Fruit fly (Drosophila melanogaster): ENCODE measurements around the gene Jhbp15.

DNA sequence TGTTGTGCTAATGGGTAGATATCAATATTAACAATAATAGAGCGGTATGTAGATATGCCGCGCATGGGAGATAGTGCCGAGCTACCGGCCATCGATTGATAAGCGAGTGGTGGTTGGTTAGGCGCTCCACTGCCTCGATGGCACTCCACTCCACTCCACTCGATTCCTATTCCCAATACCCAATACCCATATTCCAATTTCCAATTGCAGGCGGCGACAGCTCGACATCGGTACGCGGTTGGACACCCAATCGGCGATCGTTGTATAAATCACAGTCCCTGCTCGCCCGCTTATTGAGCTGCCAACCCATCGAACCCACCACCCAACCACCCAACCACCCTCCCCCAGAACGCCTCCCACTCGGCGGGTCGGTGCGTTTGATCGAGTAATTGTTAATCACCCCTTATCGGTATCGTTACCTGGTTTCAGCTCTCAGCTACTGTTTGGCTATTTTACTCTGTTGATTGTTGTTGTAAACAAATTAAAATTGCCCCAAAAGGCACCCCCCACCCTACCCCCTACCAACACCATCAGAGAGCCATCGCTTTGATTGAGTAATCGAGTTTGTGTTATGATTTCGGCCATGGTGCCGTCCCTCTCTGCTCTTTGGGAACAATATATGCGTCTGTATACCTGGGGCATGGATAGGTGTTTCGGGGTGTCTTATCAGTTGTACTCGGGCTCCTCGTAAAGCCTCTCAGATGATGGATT, 30.3 kb upstream of the Jhbp15 start, which contains the start of gene HHEX:
- TF ChIP-seq kay (GFP tag; ENCODE audit: borderline replicate concordance) = no peak
- no peak for TF ChIP-seq CG5204 (GFP tag; optimal IDR thresholded peaks at IDR 0.05)
- no peak for TF ChIP-seq CG14711 (tag; optimal IDR thresholded peaks at IDR 0.05)
- TF ChIP-seq toe (GFP tag; optimal IDR thresholded peaks at IDR 0.05) = no peak
- TF ChIP-seq bab1 (GFP tag; optimal IDR thresholded peaks at IDR 0.05) = no peak
- no peak for TF ChIP-seq ovo (GFP tag; optimal IDR thresholded peaks at IDR 0.05)
- no peak for TF ChIP-seq Crg-1 (GFP tag; optimal IDR thresholded peaks at IDR 0.05)
- TF ChIP-seq tj (GFP tag; optimal IDR thresholded peaks at IDR 0.05) = no peak

Measured in whole organism, adult.